Fruit fly (Drosophila melanogaster) whole organism, wandering third instar larva: Measurements from ENCODE around the gene Rab18.

Source experiments
- Abd-B ChIP-seq: fragments of >200 bp; optimal IDR thresholded peaks from 2 replicates; lab custom pipeline; 2017; ENCODE audit warnings: missing biosample characterization, missing genetic modification characterization
- CG9705 ChIP-seq: fragments of 200-800 bp; sonication (Bioruptor generic); optimal IDR thresholded peaks from 2 replicates; lab custom pipeline; 2018; ENCODE audit warnings: missing biosample characterization, mild to moderate bottlenecking, missing genetic modification characterization
- CrebA ChIP-seq: fragments of 200-800 bp; sonication (Bioruptor generic); optimal IDR thresholded peaks from 2 replicates; lab custom pipeline; 2016; ENCODE audit warnings: missing biosample characterization, mild to moderate bottlenecking, missing genetic modification characterization, borderline replicate concordance
- Dfd ChIP-seq: fragments of >200 bp; optimal IDR thresholded peaks from 2 replicates; lab custom pipeline; 2017; ENCODE audit warnings: missing biosample characterization, missing genetic modification characterization
- Dif ChIP-seq: fragments of 200-275, 200-300 bp; sonication (Bioruptor generic); optimal IDR thresholded peaks from 2 replicates; lab custom pipeline; 2018; ENCODE audit warnings: missing biosample characterization, missing genetic modification characterization; ENCODE audit not compliant: partially characterized antibody
- GATAd ChIP-seq: sonication (Bioruptor generic); optimal IDR thresholded peaks from 2 replicates; lab custom pipeline; 2016; ENCODE audit warnings: missing biosample characterization, missing genetic modification characterization
- HLH106 ChIP-seq: fragments of 200-800 bp; optimal IDR thresholded peaks from 3 replicates; lab custom pipeline; 2019; ENCODE audit warnings: missing biosample characterization, mild to moderate bottlenecking, missing genetic modification characterization, moderate library complexity
- Hnf4 ChIP-seq: fragments of 200-800 bp; sonication (Bioruptor generic); optimal IDR thresholded peaks from 2 replicates; lab custom pipeline; 2016; ENCODE audit warnings: missing biosample characterization, mild to moderate bottlenecking, missing genetic modification characterization
- Hr78 ChIP-seq: fragments of >200 bp; optimal IDR thresholded peaks from 2 replicates; lab custom pipeline; 2017; ENCODE audit warnings: missing biosample characterization, missing genetic modification characterization
- Hr83 ChIP-seq: fragments of 200-300 bp; sonication (Bioruptor generic); optimal IDR thresholded peaks from 2 replicates; lab custom pipeline; 2016; ENCODE audit warnings: missing biosample characterization, mild to moderate bottlenecking, missing genetic modification characterization, moderate library complexity; ENCODE audit not compliant: poor library complexity, severe bottlenecking
- Jra ChIP-seq: sonication (Bioruptor generic); optimal IDR thresholded peaks from 2 replicates; lab custom pipeline; 2016; ENCODE audit warnings: missing biosample characterization, missing genetic modification characterization
- Mio ChIP-seq: sonication (Bioruptor generic); optimal IDR thresholded peaks from 2 replicates; lab custom pipeline; 2016; ENCODE audit warnings: missing biosample characterization, missing genetic modification characterization
- Myc ChIP-seq: fragments of >200 bp; optimal IDR thresholded peaks from 2 replicates; lab custom pipeline; 2017
- N ChIP-seq: fragments of >200 bp; optimal IDR thresholded peaks from 2 replicates; lab custom pipeline; 2018; ENCODE audit warnings: missing biosample characterization, missing external identifiers, missing genetic modification characterization
- OdsH ChIP-seq: fragments of 200-800 bp; sonication (Bioruptor generic); optimal IDR thresholded peaks from 2 replicates; lab custom pipeline; 2016; ENCODE audit warnings: missing biosample characterization, mild to moderate bottlenecking, missing genetic modification characterization
- Rel ChIP-seq, 2 experiments: fragments of 200-800 bp; sonication (Bioruptor generic) in 1 of 2; optimal IDR thresholded peaks; 2 replicates in 1 of 2; 3 replicates in 1 of 2; lab custom pipeline; 2016 to 2019; ENCODE audit warnings: mild to moderate bottlenecking in 2 of 2, missing biosample characterization in 2 of 2, missing genetic modification characterization in 2 of 2, moderate library complexity in 1 of 2
- Sp1 ChIP-seq: fragments of 200-800 bp; sonication (Bioruptor generic); optimal IDR thresholded peaks from 3 replicates; lab custom pipeline; 2019; ENCODE audit warnings: missing biosample characterization, mild to moderate bottlenecking, missing genetic modification characterization, moderate library complexity
- br ChIP-seq: fragments of 200-800 bp; sonication (Bioruptor generic); optimal IDR thresholded peaks from 2 replicates; lab custom pipeline; 2016; ENCODE audit warnings: missing biosample characterization, missing genetic modification characterization
- brk ChIP-seq: fragments of 200-800 bp; sonication (Bioruptor generic); optimal IDR thresholded peaks from 2 replicates; lab custom pipeline; 2016; ENCODE audit warnings: missing biosample characterization, mild to moderate bottlenecking, missing genetic modification characterization
- dl ChIP-seq, 2 experiments: fragments of 175-275, 200-275 bp in 1 of 2; fragments of 200-275 bp in 1 of 2; sonication (Bioruptor generic); optimal IDR thresholded peaks; lab custom pipeline; 2018; ENCODE audit warnings: mild to moderate bottlenecking in 2 of 2, missing biosample characterization in 2 of 2, missing genetic modification characterization in 2 of 2, moderate library complexity in 2 of 2; ENCODE audit not compliant: partially characterized antibody in 2 of 2, insufficient read depth in 1 of 2
- dmrt93B ChIP-seq: fragments of 200-800 bp; sonication (Bioruptor generic); optimal IDR thresholded peaks from 2 replicates; lab custom pipeline; 2018; ENCODE audit warnings: missing biosample characterization, mild to moderate bottlenecking, missing genetic modification characterization
- dsf ChIP-seq: sonication (Bioruptor generic); optimal IDR thresholded peaks from 2 replicates; lab custom pipeline; 2016; ENCODE audit warnings: missing biosample characterization, missing genetic modification characterization, borderline replicate concordance
- ey ChIP-seq: fragments of 200-800 bp; sonication (Bioruptor generic); optimal IDR thresholded peaks from 2 replicates; lab custom pipeline; 2016; ENCODE audit warnings: missing biosample characterization, missing genetic modification characterization
- foxo ChIP-seq, 2 experiments: fragments of 200-800 bp; sonication (Bioruptor generic); optimal IDR thresholded peaks; 2 replicates in 1 of 2; 3 replicates in 1 of 2; lab custom pipeline; 2016 to 2017; ENCODE audit warnings: missing biosample characterization in 2 of 2, missing genetic modification characterization in 2 of 2
- fru ChIP-seq: fragments of 200-800 bp; sonication (Bioruptor generic); optimal IDR thresholded peaks from 3 replicates; lab custom pipeline; 2016; ENCODE audit warnings: missing biosample characterization, mild to moderate bottlenecking, missing genetic modification characterization
- h ChIP-seq: fragments of 200-800 bp; sonication (Bioruptor generic); optimal IDR thresholded peaks from 3 replicates; lab custom pipeline; 2016; ENCODE audit warnings: missing biosample characterization, mild to moderate bottlenecking, missing genetic modification characterization
- lola ChIP-seq: fragments of >200 bp; optimal IDR thresholded peaks from 2 replicates; lab custom pipeline; 2017; ENCODE audit warnings: missing biosample characterization, missing genetic modification characterization
- psq ChIP-seq: fragments of 200-800 bp; sonication (Bioruptor generic); optimal IDR thresholded peaks from 3 replicates; lab custom pipeline; 2017; ENCODE audit warnings: missing biosample characterization, mild to moderate bottlenecking, missing genetic modification characterization, moderate library complexity
- rgr ChIP-seq: fragments of 200-800 bp; sonication (Bioruptor generic); optimal IDR thresholded peaks from 3 replicates; lab custom pipeline; 2016; ENCODE audit warnings: missing biosample characterization, mild to moderate bottlenecking, missing genetic modification characterization
- sage ChIP-seq: fragments of 200-800 bp; sonication (Bioruptor generic); optimal IDR thresholded peaks from 2 replicates; lab custom pipeline; 2016; ENCODE audit warnings: missing biosample characterization, mild to moderate bottlenecking, missing genetic modification characterization
- sv ChIP-seq: fragments of 200-800 bp; sonication (Bioruptor generic); optimal IDR thresholded peaks from 3 replicates; lab custom pipeline; 2016; ENCODE audit warnings: missing biosample characterization, missing genetic modification characterization
- tai ChIP-seq: sonication (Bioruptor generic); optimal IDR thresholded peaks from 2 replicates; lab custom pipeline; 2016; ENCODE audit warnings: missing biosample characterization, missing genetic modification characterization
- usp ChIP-seq: fragments of >200 bp; optimal IDR thresholded peaks from 2 replicates; lab custom pipeline; 2017; ENCODE audit warnings: missing biosample characterization, missing genetic modification characterization
- woc ChIP-seq: sonication (Bioruptor generic); optimal IDR thresholded peaks from 2 replicates; lab custom pipeline; 2016; ENCODE audit warnings: missing biosample characterization, mild to moderate bottlenecking, missing genetic modification characterization

The Rab18 gene

DNA sequence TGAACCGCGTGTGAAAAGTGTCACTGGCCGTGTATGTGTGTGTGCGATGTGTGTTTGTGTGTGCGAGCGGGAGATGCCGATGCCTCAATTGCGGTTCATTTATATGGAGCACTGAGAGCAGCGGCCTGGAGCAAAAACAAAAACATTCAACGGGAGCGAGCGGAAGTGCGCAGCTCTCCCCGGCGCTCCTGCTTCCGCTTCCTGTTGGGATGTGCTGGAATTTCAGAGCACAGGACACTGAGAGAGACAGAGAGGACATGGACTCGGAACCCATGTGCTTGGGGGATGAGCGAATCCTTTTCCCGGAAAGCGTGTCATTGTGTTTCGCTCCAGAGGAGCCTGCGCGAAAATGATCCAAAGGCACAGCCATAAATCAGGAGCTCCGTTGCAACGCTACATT lies 7.4 kb downstream of the Rab18 start:
- TF ChIP-seq lola, result no peak
- TF ChIP-seq dl (GFP tag; optimal IDR thresholded peaks at IDR 0.05; lab: Kevin White, UChicago; ENCODE audit: insufficient read depth in 1 of 2, partially characterized antibody in 2 of 2), result no peak
- no peak for TF ChIP-seq rgr (GFP tag; lab: Kevin White, UChicago)
- no peak for TF ChIP-seq br
- no peak for TF ChIP-seq HLH106
- TF ChIP-seq Hr78 (GFP tag; lab: Kevin White, UChicago), result no peak
- no peak for TF ChIP-seq sage (GFP tag; lab: Kevin White, UChicago)
- no peak for TF ChIP-seq CG9705 (GFP tag; lab: Kevin White, UChicago)
- TF ChIP-seq Abd-B (GFP tag; lab: Kevin White, UChicago), result no peak
- no peak for TF ChIP-seq fru
- TF ChIP-seq N (GFP tag; lab: Kevin White, UChicago), result no peak
- no peak for TF ChIP-seq GATAd (GFP tag; lab: Kevin White, UChicago)
- TF ChIP-seq usp (GFP tag; lab: Kevin White, UChicago), result no peak
- TF ChIP-seq Sp1 (GFP tag; lab: Kevin White, UChicago), result no peak
- TF ChIP-seq Hr83, result no peak
- TF ChIP-seq foxo (GFP tag; optimal IDR thresholded peaks at IDR 0.05; lab: Kevin White, UChicago), result no peak

DNA sequence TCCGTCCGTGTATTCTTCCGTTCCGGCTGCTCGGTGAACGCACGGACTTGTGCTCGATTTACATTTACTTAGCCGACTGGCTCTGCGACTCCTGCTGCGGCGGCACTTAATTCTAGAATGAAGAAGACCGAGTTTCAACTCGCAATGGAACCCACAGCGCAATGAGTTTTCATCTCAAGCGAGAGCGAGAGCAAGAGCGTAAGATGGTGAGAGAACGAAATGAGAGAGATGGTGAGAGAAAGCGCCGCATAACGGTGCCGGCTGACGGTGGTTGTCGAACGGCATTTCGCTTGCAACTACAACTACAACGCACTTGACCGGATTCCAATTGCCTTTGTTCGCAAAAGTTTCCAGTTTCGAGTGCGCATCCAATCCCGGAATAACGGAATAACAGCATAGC lies 8.9 kb downstream of the Rab18 start, which contains the start of gene OtopLc:
Gene OtopLc (minus strand): TSS at position 101 of the 400 bp plus-strand sequence.
- TF ChIP-seq OdsH (GFP tag; lab: Kevin White, UChicago) (no peak), dmrt93B (no peak), brk (GFP tag; lab: Kevin White, UChicago) (no peak), usp (GFP tag; lab: Kevin White, UChicago) (no peak), sage (GFP tag; lab: Kevin White, UChicago) (no peak), h (no peak), Mio (GFP tag; lab: Kevin White, UChicago) (no peak), Abd-B (GFP tag; lab: Kevin White, UChicago) (no peak), rgr (GFP tag; lab: Kevin White, UChicago) (no peak), ey (GFP tag; lab: Kevin White, UChicago) (no peak), Hnf4 (GFP tag; lab: Kevin White, UChicago) (no peak), lola (no peak), Rel (GFP tag; optimal IDR thresholded peaks at IDR 0.05; lab: Kevin White, UChicago) (no peak), Rel (tag; optimal IDR thresholded peaks at IDR 0.05; lab: Kevin White, UChicago) (no peak), N (GFP tag; lab: Kevin White, UChicago) (no peak), foxo (GFP tag; optimal IDR thresholded peaks at IDR 0.05; lab: Kevin White, UChicago) (no peak), Hr78 (GFP tag; lab: Kevin White, UChicago) (no peak)
- TF ChIP-seq, all 38 proteins: peak for 0

DNA sequence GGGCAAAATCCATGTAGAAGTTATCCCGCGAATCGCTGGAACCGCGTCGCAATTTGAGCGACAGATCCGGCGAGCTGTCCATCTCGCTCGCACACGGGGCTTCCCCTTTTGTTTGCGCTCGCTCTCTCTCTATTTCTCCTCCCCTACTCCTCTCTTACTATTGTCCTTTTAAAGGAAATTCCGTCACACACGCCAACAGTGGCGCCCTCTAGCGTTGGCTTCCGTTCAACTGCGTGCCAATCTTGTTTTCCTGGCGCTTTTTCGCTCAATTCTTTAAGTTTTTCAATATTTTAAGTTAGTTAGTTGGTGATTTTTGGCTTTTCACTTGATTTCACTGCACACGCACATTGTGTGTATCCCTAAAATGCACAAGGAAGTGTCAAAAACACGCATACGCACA lies 9.6 kb downstream of the Rab18 start:
- TF ChIP-seq Dif (GFP tag; lab: Kevin White, UChicago), result no peak
- no peak for TF ChIP-seq tai
- TF ChIP-seq Rel (GFP tag; optimal IDR thresholded peaks at IDR 0.05; lab: Kevin White, UChicago), result no peak
- TF ChIP-seq Rel (tag; optimal IDR thresholded peaks at IDR 0.05; lab: Kevin White, UChicago), result no peak
- TF ChIP-seq Jra, result no peak

DNA sequence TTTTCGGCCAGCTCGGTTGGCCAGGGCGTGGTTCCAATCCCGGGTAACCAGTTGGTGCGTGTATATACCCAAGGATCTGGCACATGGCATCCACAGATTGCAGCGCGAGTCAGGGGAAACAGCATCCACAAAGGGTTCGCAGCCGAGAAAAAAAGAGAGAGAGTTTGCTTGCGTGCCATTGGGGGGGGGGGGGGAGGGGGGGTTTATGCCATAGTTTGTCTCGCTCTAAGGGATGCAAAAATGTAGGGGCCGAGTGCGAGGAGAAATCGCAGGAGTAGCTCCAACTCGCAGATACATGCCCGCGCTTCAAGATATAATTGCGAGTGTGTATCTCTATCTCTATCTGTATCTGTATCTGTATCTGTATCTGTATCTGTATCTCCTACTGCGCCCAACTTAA lies 21.6 kb downstream of the Rab18 start:
- TF ChIP-seq dl (GFP tag; optimal IDR thresholded peaks at IDR 0.05; lab: Kevin White, UChicago; ENCODE audit: insufficient read depth in 1 of 2, partially characterized antibody in 2 of 2), result no peak
- peak; percentile 70 for TF ChIP-seq Dfd (GFP tag; lab: Kevin White, UChicago)
- TF ChIP-seq, all 38 proteins: peak for 1

DNA sequence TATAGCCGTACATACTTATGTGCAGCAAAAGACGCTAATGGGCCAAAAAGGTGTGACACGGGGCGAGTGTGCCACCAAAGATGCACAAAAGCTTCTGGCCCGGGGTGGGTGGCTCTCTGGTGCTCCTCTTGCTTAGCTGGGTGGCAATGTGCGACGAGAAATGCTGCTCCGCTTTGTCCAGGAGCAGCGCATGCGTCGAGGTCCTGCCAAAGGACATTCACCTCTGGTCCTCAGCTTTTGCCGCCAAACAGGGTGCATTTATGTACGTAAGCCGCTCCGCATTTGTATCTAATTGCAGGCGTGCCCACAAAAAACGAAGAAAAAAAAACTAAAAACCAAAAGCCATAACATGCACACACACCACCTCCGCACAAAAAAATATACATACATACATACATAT lies 22.2 kb downstream of the Rab18 start:
- TF ChIP-seq brk (GFP tag; lab: Kevin White, UChicago) (no peak), dsf (GFP tag; lab: Kevin White, UChicago) (no peak), GATAd (GFP tag; lab: Kevin White, UChicago) (no peak), psq (no peak), tai (no peak), Hr83 (no peak), Hr78 (GFP tag; lab: Kevin White, UChicago) (no peak), CG9705 (GFP tag; lab: Kevin White, UChicago) (no peak), sv (GFP tag; lab: Kevin White, UChicago) (no peak), fru (no peak), Hnf4 (GFP tag; lab: Kevin White, UChicago) (no peak), Myc (lab: Kevin White, UChicago) (no peak), Rel (GFP tag; optimal IDR thresholded peaks at IDR 0.05; lab: Kevin White, UChicago) (no peak), Rel (tag; optimal IDR thresholded peaks at IDR 0.05; lab: Kevin White, UChicago) (no peak), br (no peak), sage (GFP tag; lab: Kevin White, UChicago) (no peak), N (GFP tag; lab: Kevin White, UChicago) (no peak), woc (no peak), CrebA (GFP tag; lab: Kevin White, UChicago) (no peak)
